Fruit fly (Drosophila melanogaster): ENCODE data around the gene CG12539.

The CG12539 gene

dm6 chrX:14810433-14810832 lies 34.1 kb downstream of the CG12539 start (continued):
- TF ChIP-seq CG3032 (tag; optimal IDR thresholded peaks at IDR 0.05) (no peak), CG4318 (GFP tag; optimal IDR thresholded peaks at IDR 0.05) (no peak), CG3919 (GFP tag; optimal IDR thresholded peaks at IDR 0.05) (peak; percentile 19), vri (GFP tag; optimal IDR thresholded peaks at IDR 0.05) (peak; percentile 3), Gug (GFP tag; IDR thresholded peaks at IDR 0.05) (0 out of 2 replicates have a peak, but pooled peaks have one; percentile 26), Met (GFP tag; optimal IDR thresholded peaks at IDR 0.05) (peak; percentile 11), Sox14 (GFP tag; optimal IDR thresholded peaks at IDR 0.05) (no peak), CG6792 (GFP tag; optimal IDR thresholded peaks at IDR 0.05) (peak; percentile 17), eg (GFP tag; IDR thresholded peaks at IDR 0.05) (no peak), cyc (GFP tag; optimal IDR thresholded peaks at IDR 0.05) (peak; percentile 15), Hr4 (GFP tag; optimal IDR thresholded peaks at IDR 0.05) (no peak), CG8632 (GFP tag; optimal IDR thresholded peaks at IDR 0.05) (peak; percentile 31), CG32006 (GFP tag; optimal IDR thresholded peaks at IDR 0.05) (peak; percentile 29), CG7368 (GFP tag; optimal IDR thresholded peaks at IDR 0.05) (no peak), CG11902 (GFP tag; optimal IDR thresholded peaks at IDR 0.05) (no peak), Ets21C (GFP tag; optimal IDR thresholded peaks at IDR 0.05) (no peak), CG11762 (GFP tag; optimal IDR thresholded peaks at IDR 0.05; ENCODE audit: insufficient read depth) (no peak), Sox102F (GFP tag; optimal IDR thresholded peaks at IDR 0.05) (peak; percentile 12), OdsH (GFP tag; optimal IDR thresholded peaks at IDR 0.05) (peak; percentile 17), salr (GFP tag; optimal IDR thresholded peaks at IDR 0.05) (no peak)

dm6 chrX:14805646-14806045 lies 38.9 kb downstream of the CG12539 start:
- TF ChIP-seq net (GFP tag; optimal IDR thresholded peaks at IDR 0.05), result no peak
- no peak for TF ChIP-seq CG6854 (GFP tag; optimal IDR thresholded peaks at IDR 0.05)
- no peak for TF ChIP-seq topi (GFP tag; optimal IDR thresholded peaks at IDR 0.05)
- no peak for TF ChIP-seq achi (GFP tag; optimal IDR thresholded peaks at IDR 0.05)
- peak; percentile 16 for TF ChIP-seq OdsH (GFP tag; optimal IDR thresholded peaks at IDR 0.05)
- TF ChIP-seq CG6163 (GFP tag; IDR thresholded peaks at IDR 0.05), result peak; percentile 49; the same call in 1 of the 3 replicates
- TF ChIP-seq CG10669 (GFP tag; optimal IDR thresholded peaks at IDR 0.05), result peak; percentile 2
- TF ChIP-seq Hr4 (GFP tag; optimal IDR thresholded peaks at IDR 0.05), result peak; percentile 1
- TF ChIP-seq Eip93F (GFP tag; optimal IDR thresholded peaks at IDR 0.05), result no peak
- no peak for TF ChIP-seq Gug (GFP tag; IDR thresholded peaks at IDR 0.05)
- TF ChIP-seq eg (GFP tag; IDR thresholded peaks at IDR 0.05), result peak; percentile 45; the same call in 2 of the 3 replicates
- TF ChIP-seq fkh (GFP tag; optimal IDR thresholded peaks at IDR 0.05), result no peak
- TF ChIP-seq CG10631 (GFP tag; optimal IDR thresholded peaks at IDR 0.05), result peak; percentile 23
- TF ChIP-seq CG32006 (GFP tag; optimal IDR thresholded peaks at IDR 0.05), result peak; percentile 22
- no peak for TF ChIP-seq cyc (GFP tag; optimal IDR thresholded peaks at IDR 0.05)
- TF ChIP-seq Hr39 (GFP tag; optimal IDR thresholded peaks at IDR 0.05), result no peak
- TF ChIP-seq dsx (GFP tag; optimal IDR thresholded peaks at IDR 0.05; ENCODE audit: poor library complexity, severe bottlenecking), result no peak
- peak; percentile 54 for TF ChIP-seq Eip78C (GFP tag)
- TF ChIP-seq CG11902 (GFP tag; optimal IDR thresholded peaks at IDR 0.05), result no peak
- no peak for TF ChIP-seq Hr38 (GFP tag; optimal IDR thresholded peaks at IDR 0.05)
- TF ChIP-seq pdm3 (GFP tag; optimal IDR thresholded peaks at IDR 0.05), result peak; percentile 4

dm6 chrX:14802611-14803110 lies 41.9 kb downstream of the CG12539 start:
- TF ChIP-seq fkh (GFP tag; optimal IDR thresholded peaks at IDR 0.05) (peak; percentile 43), CG8632 (GFP tag; optimal IDR thresholded peaks at IDR 0.05) (no peak), CG6276 (GFP tag; optimal IDR thresholded peaks at IDR 0.05) (no peak), CG6854 (GFP tag; optimal IDR thresholded peaks at IDR 0.05) (no peak), Hr4 (GFP tag; optimal IDR thresholded peaks at IDR 0.05) (no peak), esn (GFP tag; optimal IDR thresholded peaks at IDR 0.05) (no peak), spab (GFP tag; optimal IDR thresholded peaks at IDR 0.05) (no peak), Hr38 (GFP tag; optimal IDR thresholded peaks at IDR 0.05) (no peak)

Measured in whole organism, prepupa.